Fruit fly (Drosophila melanogaster) whole organism, embryonic: ENCODE measurements around the gene Lerp.

Experiments used
- Abd-B ChIP-seq: fragments of 200-800 bp; sonication (Bioruptor generic); optimal IDR thresholded peaks from 2 replicates; lab custom pipeline; 2018; ENCODE audit warnings: missing biosample characterization, mild to moderate bottlenecking, missing genetic modification characterization, moderate library complexity
- CG10565 ChIP-seq: fragments of 200-800 bp; sonication (Bioruptor generic); optimal IDR thresholded peaks from 3 replicates; lab custom pipeline; 2016; ENCODE audit warnings: missing biosample characterization, mild to moderate bottlenecking, missing genetic modification characterization
- CG32767 ChIP-seq: fragments of 200-800 bp; sonication (Bioruptor generic); IDR thresholded peaks from 2 replicates; pipeline ENCODE4 v1.3.6; 2022; ENCODE audit warnings: missing biosample characterization, missing genetic modification characterization
- CG4404 ChIP-seq: fragments of 200-800 bp; sonication (Bioruptor generic); IDR thresholded peaks from 2 replicates; pipeline ENCODE4 v1.3.6; 2022; ENCODE audit warnings: missing biosample characterization, missing genetic modification characterization
- CG6683 ChIP-seq: fragments of 200-800 bp; sonication (Bioruptor generic); optimal IDR thresholded peaks from 2 replicates; lab custom pipeline; 2017; ENCODE audit warnings: missing biosample characterization, mild to moderate bottlenecking, missing genetic modification characterization, missing genetic modification reagents
- CG8290 ChIP-seq, 3 experiments: fragments of 200-800 bp; sonication (Bioruptor generic); optimal IDR thresholded peaks; 2 replicates each; lab custom pipeline; 2016 to 2019; ENCODE audit warnings: missing biosample characterization in 3 of 3, missing genetic modification characterization in 3 of 3, mild to moderate bottlenecking in 2 of 3, moderate library complexity in 1 of 3
- Hr78 ChIP-seq, 2 experiments: fragments of 200-800 bp in 1 of 2; fragments of >200 bp in 1 of 2; sonication (Bioruptor generic) in 1 of 2; optimal IDR thresholded peaks; 2 replicates each; lab custom pipeline; 2017 to 2019; ENCODE audit warnings: missing biosample characterization in 2 of 2, missing genetic modification characterization in 2 of 2, mild to moderate bottlenecking in 1 of 2, moderate library complexity in 1 of 2
- MBD-R2 ChIP-seq: fragments of 200-800 bp; sonication (Bioruptor generic); IDR thresholded peaks from 2 replicates; pipeline ENCODE4 v1.3.6; 2022; ENCODE audit warnings: missing biosample characterization, missing genetic modification characterization
- aop ChIP-seq: fragments of 200-800 bp; sonication (Bioruptor generic); IDR thresholded peaks from 2 replicates; pipeline ENCODE4 v1.3.6; 2022; ENCODE audit warnings: missing biosample characterization, missing genetic modification characterization
- crp ChIP-seq, 2 experiments: fragments of 200-800 bp; sonication (Bioruptor generic); optimal IDR thresholded peaks; 2 replicates in 1 of 2; 3 replicates in 1 of 2; lab custom pipeline; 2017; ENCODE audit warnings: missing biosample characterization in 2 of 2, missing genetic modification characterization in 2 of 2, mild to moderate bottlenecking in 1 of 2, moderate library complexity in 1 of 2
- esg ChIP-seq: fragments of 200-800 bp; sonication (Bioruptor generic); conservative IDR thresholded peaks from 2 replicates; pipeline ENCODE4 v1.3.6; 2022; ENCODE audit warnings: missing biosample characterization, missing genetic modification characterization
- sd ChIP-seq: fragments of 200-800 bp; sonication (Bioruptor generic); optimal IDR thresholded peaks from 3 replicates; lab custom pipeline; 2018; ENCODE audit warnings: missing biosample characterization, mild to moderate bottlenecking, missing genetic modification characterization, moderate library complexity
- tin ChIP-seq: fragments of 200-800 bp; sonication (Bioruptor generic); optimal IDR thresholded peaks from 3 replicates; lab custom pipeline; 2016; ENCODE audit warnings: missing biosample characterization, missing genetic modification characterization
- zen ChIP-seq: fragments of 200-800 bp; sonication (Bioruptor generic); optimal IDR thresholded peaks from 3 replicates; lab custom pipeline; 2018; ENCODE audit warnings: missing biosample characterization, mild to moderate bottlenecking, missing genetic modification characterization, moderate library complexity

- TF ChIP-seq CG32767 (GFP tag; lab: Robert Waterston, UW) (no peak), CG4404 (GFP tag; lab: Robert Waterston, UW) (no peak), aop (GFP tag; lab: Robert Waterston, UW) (no peak), CG8290 (GFP tag; optimal IDR thresholded peaks at IDR 0.05; lab: Kevin White, UChicago) (no peak), CG8290 (tag; optimal IDR thresholded peaks at IDR 0.05; lab: Kevin White, UChicago) (no peak), Hr78 (GFP tag; optimal IDR thresholded peaks at IDR 0.05; lab: Kevin White, UChicago) (no peak), Abd-B (GFP tag; lab: Kevin White, UChicago) (no peak), MBD-R2 (GFP tag; lab: Robert Waterston, UW) (no peak), CG10565 (GFP tag; lab: Kevin White, UChicago) (no peak), sd (no peak), CG6683 (GFP tag; lab: Kevin White, UChicago) (no peak), tin (GFP tag; lab: Kevin White, UChicago) (no peak), zen (tag; lab: Kevin White, UChicago) (no peak), esg (GFP tag; lab: Robert Waterston, UW) (no peak), crp (GFP tag; optimal IDR thresholded peaks at IDR 0.05; lab: Kevin White, UChicago) (no peak)
Observed at dm6 chr3R:26871061-26871460, 8.1 kb upstream of the Lerp start.
